Fruit fly (Drosophila melanogaster) whole organism, wandering third instar larva: Measurements from ENCODE around the gene CAHbeta.

Source experiments
- Abd-B ChIP-seq: fragments of >200 bp; optimal IDR thresholded peaks from 2 replicates; lab custom pipeline; 2017; ENCODE audit warnings: missing biosample characterization, missing genetic modification characterization
- CG32264 ChIP-seq: fragments of 200-800 bp; sonication (Bioruptor generic); optimal IDR thresholded peaks from 2 replicates; lab custom pipeline; 2016; ENCODE audit warnings: missing biosample characterization, missing genetic modification characterization
- CrebA ChIP-seq: fragments of 200-800 bp; sonication (Bioruptor generic); optimal IDR thresholded peaks from 2 replicates; lab custom pipeline; 2016; ENCODE audit warnings: missing biosample characterization, mild to moderate bottlenecking, missing genetic modification characterization, borderline replicate concordance
- Dfd ChIP-seq: fragments of >200 bp; optimal IDR thresholded peaks from 2 replicates; lab custom pipeline; 2017; ENCODE audit warnings: missing biosample characterization, missing genetic modification characterization
- GATAd ChIP-seq: sonication (Bioruptor generic); optimal IDR thresholded peaks from 2 replicates; lab custom pipeline; 2016; ENCODE audit warnings: missing biosample characterization, missing genetic modification characterization
- Hnf4 ChIP-seq: fragments of 200-800 bp; sonication (Bioruptor generic); optimal IDR thresholded peaks from 2 replicates; lab custom pipeline; 2016; ENCODE audit warnings: missing biosample characterization, mild to moderate bottlenecking, missing genetic modification characterization
- Hr78 ChIP-seq: fragments of >200 bp; optimal IDR thresholded peaks from 2 replicates; lab custom pipeline; 2017; ENCODE audit warnings: missing biosample characterization, missing genetic modification characterization
- Hr83 ChIP-seq: fragments of 200-300 bp; sonication (Bioruptor generic); optimal IDR thresholded peaks from 2 replicates; lab custom pipeline; 2016; ENCODE audit warnings: missing biosample characterization, mild to moderate bottlenecking, missing genetic modification characterization, moderate library complexity; ENCODE audit not compliant: poor library complexity, severe bottlenecking
- Jra ChIP-seq: sonication (Bioruptor generic); optimal IDR thresholded peaks from 2 replicates; lab custom pipeline; 2016; ENCODE audit warnings: missing biosample characterization, missing genetic modification characterization
- Mio ChIP-seq: sonication (Bioruptor generic); optimal IDR thresholded peaks from 2 replicates; lab custom pipeline; 2016; ENCODE audit warnings: missing biosample characterization, missing genetic modification characterization
- Myc ChIP-seq: fragments of >200 bp; optimal IDR thresholded peaks from 2 replicates; lab custom pipeline; 2017
- N ChIP-seq: fragments of >200 bp; optimal IDR thresholded peaks from 2 replicates; lab custom pipeline; 2018; ENCODE audit warnings: missing biosample characterization, missing external identifiers, missing genetic modification characterization
- OdsH ChIP-seq: fragments of 200-800 bp; sonication (Bioruptor generic); optimal IDR thresholded peaks from 2 replicates; lab custom pipeline; 2016; ENCODE audit warnings: missing biosample characterization, mild to moderate bottlenecking, missing genetic modification characterization
- Rel ChIP-seq, 2 experiments: fragments of 200-800 bp; sonication (Bioruptor generic) in 1 of 2; optimal IDR thresholded peaks; 2 replicates in 1 of 2; 3 replicates in 1 of 2; lab custom pipeline; 2016 to 2019; ENCODE audit warnings: mild to moderate bottlenecking in 2 of 2, missing biosample characterization in 2 of 2, missing genetic modification characterization in 2 of 2, moderate library complexity in 1 of 2
- Sp1 ChIP-seq: fragments of 200-800 bp; sonication (Bioruptor generic); optimal IDR thresholded peaks from 3 replicates; lab custom pipeline; 2019; ENCODE audit warnings: missing biosample characterization, mild to moderate bottlenecking, missing genetic modification characterization, moderate library complexity
- Vsx2 ChIP-seq: fragments of 200-300, 225-300 bp; sonication (Bioruptor generic); optimal IDR thresholded peaks from 2 replicates; lab custom pipeline; 2018; ENCODE audit warnings: missing biosample characterization, missing genetic modification characterization; ENCODE audit not compliant: partially characterized antibody
- brk ChIP-seq: fragments of 200-800 bp; sonication (Bioruptor generic); optimal IDR thresholded peaks from 2 replicates; lab custom pipeline; 2016; ENCODE audit warnings: missing biosample characterization, mild to moderate bottlenecking, missing genetic modification characterization
- dl ChIP-seq, 2 experiments: fragments of 175-275, 200-275 bp in 1 of 2; fragments of 200-275 bp in 1 of 2; sonication (Bioruptor generic); optimal IDR thresholded peaks; lab custom pipeline; 2018; ENCODE audit warnings: mild to moderate bottlenecking in 2 of 2, missing biosample characterization in 2 of 2, missing genetic modification characterization in 2 of 2, moderate library complexity in 2 of 2; ENCODE audit not compliant: partially characterized antibody in 2 of 2, insufficient read depth in 1 of 2
- dmrt93B ChIP-seq: fragments of 200-800 bp; sonication (Bioruptor generic); optimal IDR thresholded peaks from 2 replicates; lab custom pipeline; 2018; ENCODE audit warnings: missing biosample characterization, mild to moderate bottlenecking, missing genetic modification characterization
- dsf ChIP-seq: sonication (Bioruptor generic); optimal IDR thresholded peaks from 2 replicates; lab custom pipeline; 2016; ENCODE audit warnings: missing biosample characterization, missing genetic modification characterization, borderline replicate concordance
- ey ChIP-seq: fragments of 200-800 bp; sonication (Bioruptor generic); optimal IDR thresholded peaks from 2 replicates; lab custom pipeline; 2016; ENCODE audit warnings: missing biosample characterization, missing genetic modification characterization
- foxo ChIP-seq, 2 experiments: fragments of 200-800 bp; sonication (Bioruptor generic); optimal IDR thresholded peaks; 2 replicates in 1 of 2; 3 replicates in 1 of 2; lab custom pipeline; 2016 to 2017; ENCODE audit warnings: missing biosample characterization in 2 of 2, missing genetic modification characterization in 2 of 2
- fru ChIP-seq: fragments of 200-800 bp; sonication (Bioruptor generic); optimal IDR thresholded peaks from 3 replicates; lab custom pipeline; 2016; ENCODE audit warnings: missing biosample characterization, mild to moderate bottlenecking, missing genetic modification characterization
- jim ChIP-seq: fragments of 175-275, 200-325 bp; sonication (Bioruptor generic); optimal IDR thresholded peaks from 2 replicates; lab custom pipeline; 2016; ENCODE audit warnings: missing biosample characterization, mild to moderate bottlenecking, missing genetic modification characterization
- lola ChIP-seq: fragments of >200 bp; optimal IDR thresholded peaks from 2 replicates; lab custom pipeline; 2017; ENCODE audit warnings: missing biosample characterization, missing genetic modification characterization
- pan ChIP-seq: fragments of >200 bp; optimal IDR thresholded peaks from 2 replicates; lab custom pipeline; 2017
- psq ChIP-seq: fragments of 200-800 bp; sonication (Bioruptor generic); optimal IDR thresholded peaks from 3 replicates; lab custom pipeline; 2017; ENCODE audit warnings: missing biosample characterization, mild to moderate bottlenecking, missing genetic modification characterization, moderate library complexity
- rgr ChIP-seq: fragments of 200-800 bp; sonication (Bioruptor generic); optimal IDR thresholded peaks from 3 replicates; lab custom pipeline; 2016; ENCODE audit warnings: missing biosample characterization, mild to moderate bottlenecking, missing genetic modification characterization
- sage ChIP-seq: fragments of 200-800 bp; sonication (Bioruptor generic); optimal IDR thresholded peaks from 2 replicates; lab custom pipeline; 2016; ENCODE audit warnings: missing biosample characterization, mild to moderate bottlenecking, missing genetic modification characterization
- sv ChIP-seq: fragments of 200-800 bp; sonication (Bioruptor generic); optimal IDR thresholded peaks from 3 replicates; lab custom pipeline; 2016; ENCODE audit warnings: missing biosample characterization, missing genetic modification characterization
- tai ChIP-seq: sonication (Bioruptor generic); optimal IDR thresholded peaks from 2 replicates; lab custom pipeline; 2016; ENCODE audit warnings: missing biosample characterization, missing genetic modification characterization
- usp ChIP-seq: fragments of >200 bp; optimal IDR thresholded peaks from 2 replicates; lab custom pipeline; 2017; ENCODE audit warnings: missing biosample characterization, missing genetic modification characterization
- woc ChIP-seq: sonication (Bioruptor generic); optimal IDR thresholded peaks from 2 replicates; lab custom pipeline; 2016; ENCODE audit warnings: missing biosample characterization, mild to moderate bottlenecking, missing genetic modification characterization

CAHbeta gene

dm6 chr3R:8946429-8946828 lies 34.2 kb upstream of the CAHbeta start:
- TF ChIP-seq jim (GFP tag; lab: Kevin White, UChicago) (no peak), Hr78 (no peak), dsf (no peak), GATAd (GFP tag; lab: Kevin White, UChicago) (no peak), OdsH (GFP tag; lab: Kevin White, UChicago) (no peak)

DNA sequence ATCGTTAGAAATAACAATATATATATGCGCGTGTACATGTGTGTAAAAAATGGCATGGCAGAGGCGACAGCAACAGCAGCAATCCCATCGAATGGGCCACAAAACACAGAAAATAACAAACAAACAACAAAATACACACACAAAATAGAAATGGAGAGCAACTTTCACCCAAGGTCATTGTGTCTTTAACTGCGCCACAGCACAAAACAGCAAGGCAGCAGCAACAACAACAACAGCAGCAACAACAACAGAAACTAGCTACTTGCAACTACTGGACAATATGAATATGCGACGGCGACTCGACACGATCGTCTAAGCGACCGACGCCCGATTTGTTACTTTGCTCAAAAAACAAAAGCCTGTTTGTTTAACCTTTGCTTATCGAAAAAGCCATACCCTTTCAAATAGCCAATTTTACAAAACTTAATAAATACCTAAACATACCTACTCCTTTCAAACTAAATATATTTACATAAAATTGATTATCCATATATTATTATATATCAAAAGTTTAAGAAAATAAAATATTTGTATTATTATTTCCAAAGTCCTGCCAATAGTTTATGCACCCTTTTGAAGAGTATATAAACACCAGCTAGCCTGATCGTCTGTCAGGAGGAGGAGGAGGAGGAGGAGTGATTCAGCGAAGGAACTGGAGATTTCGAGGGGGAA lies 32.8 kb upstream of the CAHbeta start:
- TF ChIP-seq dsf (no peak), CG32264 (GFP tag; lab: Kevin White, UChicago) (no peak), dmrt93B (no peak), Hr83 (GFP tag; lab: Kevin White, UChicago) (no peak), pan (no peak), CrebA (GFP tag; lab: Kevin White, UChicago) (no peak), GATAd (GFP tag; lab: Kevin White, UChicago) (no peak), foxo (GFP tag; optimal IDR thresholded peaks at IDR 0.05; lab: Kevin White, UChicago) (no peak), Rel (GFP tag; optimal IDR thresholded peaks at IDR 0.05; lab: Kevin White, UChicago) (no peak), Rel (tag; optimal IDR thresholded peaks at IDR 0.05; lab: Kevin White, UChicago) (no peak), Jra (GFP tag; lab: Kevin White, UChicago) (no peak)
- TF ChIP-seq, all 38 proteins: peak for 0

dm6 chr3R:8948855-8949254 lies 31.8 kb upstream of the CAHbeta start:
- no peak for TF ChIP-seq sv (GFP tag; lab: Kevin White, UChicago)
- no peak for TF ChIP-seq sage (GFP tag; lab: Kevin White, UChicago)
- no peak for TF ChIP-seq dmrt93B
- no peak for TF ChIP-seq Vsx2
- no peak for TF ChIP-seq woc (GFP tag; lab: Kevin White, UChicago)
- no peak for TF ChIP-seq Dfd (GFP tag; lab: Kevin White, UChicago)
- TF ChIP-seq Hr83 (GFP tag; lab: Kevin White, UChicago), result no peak

DNA sequence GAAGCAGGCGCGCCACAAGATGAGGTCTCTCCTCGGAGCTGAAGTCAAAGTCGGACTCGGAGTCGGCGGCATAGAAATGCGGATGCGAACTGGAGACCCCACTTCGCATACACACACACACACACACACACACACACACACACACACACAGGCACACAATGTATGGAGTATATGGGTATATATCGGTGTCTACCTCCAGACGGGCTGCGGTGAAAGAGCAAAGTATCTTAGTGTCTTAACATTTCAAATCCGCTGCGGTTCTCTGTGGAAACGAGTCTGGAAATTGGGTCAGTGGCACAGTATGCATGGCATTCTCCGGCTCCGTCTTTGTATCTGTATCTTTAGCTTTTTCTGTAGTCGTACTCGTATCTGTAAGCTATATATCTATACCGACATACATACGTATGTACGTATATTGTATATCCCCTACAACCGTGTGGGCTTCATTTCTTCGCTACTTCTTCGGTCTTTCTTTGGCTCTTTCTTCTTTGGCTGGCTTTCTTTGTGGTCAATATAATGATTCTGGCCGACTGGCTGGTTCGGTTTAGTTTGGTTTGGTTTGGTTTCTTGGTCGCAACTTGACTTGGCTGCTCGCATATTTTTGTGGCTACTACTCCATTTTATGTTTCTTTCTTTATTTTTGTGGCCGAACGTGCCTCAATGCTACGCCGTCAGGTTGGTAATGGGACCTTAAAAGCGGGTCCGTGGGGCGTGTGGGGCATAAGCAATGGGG lies 31.2 kb upstream of the CAHbeta start:
- no peak for TF ChIP-seq sv (GFP tag; lab: Kevin White, UChicago)
- TF ChIP-seq tai, result no peak
- peak; percentile 56 for TF ChIP-seq psq
- TF ChIP-seq Dfd (GFP tag; lab: Kevin White, UChicago), result peak; percentile 71
- TF ChIP-seq OdsH (GFP tag; lab: Kevin White, UChicago), result no peak
- TF ChIP-seq fru, result no peak

dm6 chr3R:8954515-8955358 lies 25.9 kb upstream of the CAHbeta start:
- no peak for TF ChIP-seq sage (GFP tag; lab: Kevin White, UChicago)
- TF ChIP-seq dmrt93B, result no peak
- no peak for TF ChIP-seq Sp1 (GFP tag; lab: Kevin White, UChicago)
- TF ChIP-seq Hr83 (GFP tag; lab: Kevin White, UChicago), result no peak
- no peak for TF ChIP-seq Hr78
- TF ChIP-seq Hnf4 (GFP tag; lab: Kevin White, UChicago), result no peak
- TF ChIP-seq CG32264 (GFP tag; lab: Kevin White, UChicago), result no peak
- no peak for TF ChIP-seq OdsH (GFP tag; lab: Kevin White, UChicago)
- TF ChIP-seq sv (GFP tag; lab: Kevin White, UChicago), result no peak
- TF ChIP-seq brk (GFP tag; lab: Kevin White, UChicago), result no peak
- TF ChIP-seq Vsx2, result no peak

dm6 chr3R:8955359-8955820 lies 25.3 kb upstream of the CAHbeta start:
- TF ChIP-seq rgr (GFP tag; lab: Kevin White, UChicago), result no peak
- no peak for TF ChIP-seq CrebA (GFP tag; lab: Kevin White, UChicago)
- no peak for TF ChIP-seq woc (GFP tag; lab: Kevin White, UChicago)
- no peak for TF ChIP-seq usp (GFP tag; lab: Kevin White, UChicago)
- no peak for TF ChIP-seq sage (GFP tag; lab: Kevin White, UChicago)
- TF ChIP-seq dl (GFP tag; optimal IDR thresholded peaks at IDR 0.05; lab: Kevin White, UChicago; ENCODE audit: insufficient read depth in 1 of 2, partially characterized antibody in 2 of 2), result no peak
- no peak for TF ChIP-seq ey
- no peak for TF ChIP-seq Myc (lab: Kevin White, UChicago)
- TF ChIP-seq Abd-B, result no peak
- no peak for TF ChIP-seq lola (GFP tag; lab: Kevin White, UChicago)
- TF ChIP-seq Mio (GFP tag; lab: Kevin White, UChicago), result no peak
- TF ChIP-seq Hr83 (GFP tag; lab: Kevin White, UChicago), result no peak
- TF ChIP-seq N (GFP tag; lab: Kevin White, UChicago), result no peak
- TF ChIP-seq OdsH (GFP tag; lab: Kevin White, UChicago), result no peak
- no peak for TF ChIP-seq Sp1 (GFP tag; lab: Kevin White, UChicago)
- no peak for TF ChIP-seq jim (GFP tag; lab: Kevin White, UChicago)
- TF ChIP-seq Hnf4 (GFP tag; lab: Kevin White, UChicago), result no peak
- TF ChIP-seq psq, result no peak
